Fruit fly (Drosophila melanogaster) whole organism, wandering third instar larva: Measurements from ENCODE around the gene alpha-Est10.

ENCODE experiments used
- GATAd ChIP-seq: sonication (Bioruptor generic); optimal IDR thresholded peaks from 2 replicates; lab custom pipeline; 2016; ENCODE audit warnings: missing biosample characterization, missing genetic modification characterization
- OdsH ChIP-seq: fragments of 200-800 bp; sonication (Bioruptor generic); optimal IDR thresholded peaks from 2 replicates; lab custom pipeline; 2016; ENCODE audit warnings: missing biosample characterization, mild to moderate bottlenecking, missing genetic modification characterization
- br ChIP-seq: fragments of 200-800 bp; sonication (Bioruptor generic); optimal IDR thresholded peaks from 2 replicates; lab custom pipeline; 2016; ENCODE audit warnings: missing biosample characterization, missing genetic modification characterization
- foxo ChIP-seq, 2 experiments: fragments of 200-800 bp; sonication (Bioruptor generic); optimal IDR thresholded peaks; 2 replicates in 1 of 2; 3 replicates in 1 of 2; lab custom pipeline; 2016 to 2017; ENCODE audit warnings: missing biosample characterization in 2 of 2, missing genetic modification characterization in 2 of 2

DNA sequence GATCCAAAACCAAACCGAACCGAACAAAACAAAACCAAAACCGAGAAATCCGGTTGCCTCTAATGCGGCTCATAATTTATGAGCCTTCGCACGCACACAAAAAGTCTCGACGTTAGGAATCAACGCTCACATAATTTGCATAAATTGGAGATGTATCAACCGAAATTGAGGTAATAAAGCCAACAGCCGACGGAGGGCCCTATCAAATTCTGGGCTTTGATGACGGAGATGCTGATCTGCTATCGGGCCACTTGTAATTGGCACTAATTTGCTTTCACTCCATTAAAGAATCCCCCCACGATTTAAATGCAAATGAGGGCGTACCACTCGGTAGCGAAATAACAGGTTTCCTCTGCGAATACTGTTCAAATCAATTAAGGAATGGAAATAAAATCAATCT is 54.8 kb downstream of the alpha-Est10 start:
- no peak for TF ChIP-seq br
- no peak for TF ChIP-seq foxo (GFP tag; optimal IDR thresholded peaks at IDR 0.05; lab: Kevin White, UChicago)
- TF ChIP-seq OdsH (GFP tag; lab: Kevin White, UChicago): no peak
- TF ChIP-seq GATAd (GFP tag; lab: Kevin White, UChicago): no peak
